Fruit fly (Drosophila melanogaster): ENCODE results near the gene Cad96Ca.

Gene Cad96Ca

dm6 chr3R:25232271-25232989, 24.3 kb upstream of the Cad96Ca start, which contains the start of gene Cad96Cb (continued):
- peak; percentile 58 for TF ChIP-seq Bdp1 (GFP tag; optimal IDR thresholded peaks at IDR 0.05)
- TF ChIP-seq tx (GFP tag; optimal IDR thresholded peaks at IDR 0.05) = peak; percentile 75
- TF ChIP-seq CG6654 (GFP tag; optimal IDR thresholded peaks at IDR 0.05) = peak; percentile 70
- peak; percentile 78 for TF ChIP-seq Six4 (GFP tag; optimal IDR thresholded peaks at IDR 0.05)
- peak; percentile 48 to 90 for TF ChIP-seq Hr51 (GFP tag; optimal IDR thresholded peaks at IDR 0.05)
- no peak for TF ChIP-seq sug (tag; optimal IDR thresholded peaks at IDR 0.05)
- peak; percentile 24 for TF ChIP-seq sqz (GFP tag; optimal IDR thresholded peaks at IDR 0.05)
- TF ChIP-seq H2.0 (GFP tag; IDR thresholded peaks at IDR 0.05) = peak; percentile 38; the same call in 1 of the 2 replicates
- no peak for TF ChIP-seq Scr (GFP tag; IDR thresholded peaks at IDR 0.05; ENCODE audit: partially characterized antibody)
- peak; percentile 93 for TF ChIP-seq CG14710 (tag; optimal IDR thresholded peaks at IDR 0.05)
- TF ChIP-seq BEAF-32 (GFP tag; optimal IDR thresholded peaks at IDR 0.05) = no peak
- peak; percentile 88 for TF ChIP-seq nerfin-1 (tag; optimal IDR thresholded peaks at IDR 0.05)
- no peak for TF ChIP-seq inv (GFP tag; IDR thresholded peaks at IDR 0.05; ENCODE audit: partially characterized antibody)
- peak; percentile 78 for TF ChIP-seq Max (GFP tag; optimal IDR thresholded peaks at IDR 0.05)
- peak; percentile 6 for TF ChIP-seq trh (GFP tag; optimal IDR thresholded peaks at IDR 0.05)
- TF ChIP-seq CoRest (tag; optimal IDR thresholded peaks at IDR 0.05) = peak; percentile 90
- TF ChIP-seq CG12942 (GFP tag; optimal IDR thresholded peaks at IDR 0.05) = peak; percentile 53
- peak; percentile 72 for TF ChIP-seq lilli (GFP tag; optimal IDR thresholded peaks at IDR 0.05)
- peak; percentile 64 for TF ChIP-seq CG2116 (GFP tag; optimal IDR thresholded peaks at IDR 0.05)
- TF ChIP-seq NC2α (GFP tag; optimal IDR thresholded peaks at IDR 0.05) = peak; percentile 62
- TF ChIP-seq CG43689 (GFP tag; IDR thresholded peaks at IDR 0.05) = no peak
- peak; percentile 12 for TF ChIP-seq Rfx (GFP tag; IDR thresholded peaks at IDR 0.05)
- no peak for TF ChIP-seq mld (GFP tag; IDR thresholded peaks at IDR 0.05; ENCODE audit: partially characterized antibody)
- no peak for TF ChIP-seq B-H2 (GFP tag; optimal IDR thresholded peaks at IDR 0.05)
- peak; percentile 57 for TF ChIP-seq zen (tag; optimal IDR thresholded peaks at IDR 0.05)
- peak; percentile 69 for TF ChIP-seq Meics (GFP tag; optimal IDR thresholded peaks at IDR 0.05)
- peak; percentile 73 for TF ChIP-seq dysf (GFP tag; IDR thresholded peaks at IDR 0.05)
- 0 out of 2 replicates have a peak, but pooled peaks have one; percentile 42 for TF ChIP-seq Oaz (GFP tag; IDR thresholded peaks at IDR 0.05)
- no peak for TF ChIP-seq vnd (GFP tag; IDR thresholded peaks at IDR 0.05; ENCODE audit: partially characterized antibody)
- peak; percentile 78 for TF ChIP-seq Spps (tag; optimal IDR thresholded peaks at IDR 0.05)
- peak; percentile 56 to 89 for TF ChIP-seq chif (GFP tag; optimal IDR thresholded peaks at IDR 0.05)
- peak; percentile 73 for TF ChIP-seq disco-r (GFP tag; optimal IDR thresholded peaks at IDR 0.05)
- TF ChIP-seq sima (GFP tag; optimal IDR thresholded peaks at IDR 0.05) = peak; percentile 30
- no peak for TF ChIP-seq nerfin-2 (GFP tag; IDR thresholded peaks at IDR 0.05; ENCODE audit: partially characterized antibody)
- no peak for TF ChIP-seq z (GFP tag; IDR thresholded peaks at IDR 0.05)
- TF ChIP-seq Lpt (GFP tag; optimal IDR thresholded peaks at IDR 0.05) = no peak
- TF ChIP-seq pnt (GFP tag; optimal IDR thresholded peaks at IDR 0.05) = peak; percentile 74
- peak; percentile 83 for TF ChIP-seq CG12236 (GFP tag; optimal IDR thresholded peaks at IDR 0.05)
- peak; percentile 40; the same call in 1 of the 2 replicates for TF ChIP-seq CG9215 (GFP tag; IDR thresholded peaks at IDR 0.05)
- no peak for TF ChIP-seq CG34224 (GFP tag; IDR thresholded peaks at IDR 0.05; ENCODE audit: partially characterized antibody)
- TF ChIP-seq CG17829 (tag; optimal IDR thresholded peaks at IDR 0.05) = peak; percentile 84
- no peak for TF ChIP-seq hkb (optimal IDR thresholded peaks at IDR 0.05)
- peak; percentile 79 for TF ChIP-seq hkb (GFP tag; IDR thresholded peaks at IDR 0.05)
- no peak for TF ChIP-seq CG1832 (GFP tag; optimal IDR thresholded peaks at IDR 0.05)
- TF ChIP-seq ci (GFP tag; IDR thresholded peaks at IDR 0.05) = peak; percentile 63; the same call in 2 of the 3 replicates
- peak; percentile 76 for TF ChIP-seq CG10431 (GFP tag; optimal IDR thresholded peaks at IDR 0.05)
- TF ChIP-seq sens (GFP tag) = peak; percentile 99
- TF ChIP-seq org-1 (GFP tag; optimal IDR thresholded peaks at IDR 0.05) = peak; percentile 87
- no peak for TF ChIP-seq dati (GFP tag; IDR thresholded peaks at IDR 0.05)
- TF ChIP-seq CG7556 (GFP tag; optimal IDR thresholded peaks at IDR 0.05) = peak; percentile 95
